Worm (Caenorhabditis elegans) whole organism, young adult: ENCODE measurements around the gene dop-6.

Experiments used
- B0019.2 ChIP-seq: fragments of 200-800 bp; sonication (Bioruptor generic); conservative IDR thresholded peaks from 2 replicates; pipeline ENCODE4 v1.3.6; 2022; ENCODE audit warnings: missing genetic modification reagents, missing genetic modification characterization, missing compliant biosample characterization
- F49E8.2 ChIP-seq: sonication (generic microtip); optimal IDR thresholded peaks from 3 replicates; lab custom pipeline; 2017; ENCODE audit warnings: missing genetic modification characterization, mild to moderate bottlenecking, missing compliant biosample characterization, antibody characterized with exemption, moderate library complexity; ENCODE audit not compliant: insufficient read depth
- K11D2.4 ChIP-seq: fragments of 200-800 bp; sonication (Bioruptor generic); IDR thresholded peaks from 2 replicates; pipeline ENCODE4 v1.3.6; 2022; ENCODE audit warnings: missing genetic modification reagents, missing genetic modification characterization, missing compliant biosample characterization
- T07F8.4 ChIP-seq: sonication (generic microtip); optimal IDR thresholded peaks from 2 replicates; lab custom pipeline; 2016; ENCODE audit warnings: mild to moderate bottlenecking, missing genetic modification characterization, moderate library complexity, missing compliant biosample characterization
- Y56A3A.18 ChIP-seq: fragments of 200-800 bp; sonication (Bioruptor generic); IDR thresholded peaks from 2 replicates; pipeline ENCODE4 v1.3.6; 2022; ENCODE audit warnings: missing genetic modification reagents, missing genetic modification characterization, missing compliant biosample characterization
- ceh-40 ChIP-seq: fragments of 200-800 bp; sonication (Bioruptor generic); IDR thresholded peaks from 2 replicates; pipeline ENCODE4 v1.3.6; 2022; ENCODE audit warnings: missing genetic modification characterization, missing compliant biosample characterization
- dpl-1 ChIP-seq: fragments of 150-350 bp; optimal IDR thresholded peaks from 2 replicates; lab custom pipeline; 2014; ENCODE audit warnings: missing biosample characterization, missing genetic modification reagents, missing genetic modification characterization
- egrh-3 ChIP-seq: fragments of 200-800 bp; sonication (Bioruptor generic); IDR thresholded peaks from 2 replicates; pipeline ENCODE4 v1.3.6; 2022; ENCODE audit warnings: missing genetic modification reagents, missing genetic modification characterization, missing compliant biosample characterization
- hlh-12 ChIP-seq: sonication (generic microtip); optimal IDR thresholded peaks from 2 replicates; lab custom pipeline; 2016; ENCODE audit warnings: missing genetic modification characterization, missing compliant biosample characterization
- lag-1 ChIP-seq: fragments of 200-800 bp; sonication (Bioruptor generic); IDR thresholded peaks from 2 replicates; pipeline ENCODE4 v1.3.6; 2022; ENCODE audit warnings: missing genetic modification reagents, missing genetic modification characterization, missing compliant biosample characterization
- lsy-27 ChIP-seq: sonication (generic microtip); optimal IDR thresholded peaks from 2 replicates; lab custom pipeline; 2017; ENCODE audit warnings: missing genetic modification characterization, mild to moderate bottlenecking, missing compliant biosample characterization, antibody characterized with exemption, missing genotype, borderline replicate concordance; ENCODE audit not compliant: insufficient read depth
- nfya-2 ChIP-seq: fragments of 200-800 bp; sonication (Bioruptor generic); IDR thresholded peaks from 2 replicates; pipeline ENCODE4 v1.3.6; 2022; ENCODE audit warnings: missing genetic modification reagents, missing genetic modification characterization, missing compliant biosample characterization
- rpc-1 ChIP-seq, 2 experiments: fragments of 150-350 bp in 1 of 2; sonication (generic microtip) in 1 of 2; optimal IDR thresholded peaks; 2 replicates each; lab custom pipeline; 2014 to 2018; ENCODE audit warnings: missing biosample characterization in 1 of 2, missing genetic modification characterization in 1 of 2, missing genetic modification reagents in 1 of 2, missing genotype in 1 of 2
- snpc-1.3 ChIP-seq: sonication (generic microtip); optimal IDR thresholded peaks from 2 replicates; lab custom pipeline; 2017; ENCODE audit warnings: missing genetic modification characterization, mild to moderate bottlenecking, missing compliant biosample characterization, antibody characterized with exemption, moderate library complexity, missing genotype, missing genetic modification reagents; ENCODE audit not compliant: insufficient read depth
- snpc-3.4 ChIP-seq: sonication (generic microtip); optimal IDR thresholded peaks from 2 replicates; lab custom pipeline; 2017; ENCODE audit warnings: missing genetic modification characterization, mild to moderate bottlenecking, missing compliant biosample characterization, antibody characterized with exemption, moderate library complexity, missing genotype, missing genetic modification reagents
- tbx-9 ChIP-seq: sonication (generic microtip); optimal IDR thresholded peaks from 2 replicates; lab custom pipeline; 2016; ENCODE audit warnings: borderline replicate concordance, missing genetic modification characterization, inconsistent platforms, missing compliant biosample characterization

dop-6 gene

ce11 chrX:4371988-4372387 lies 51.3 kb downstream of the dop-6 start, which contains the start of gene R160.14:
TSS of gene R160.14 (minus strand) at chrX:4372088.
- no peak for TF ChIP-seq ceh-40
- TF ChIP-seq snpc-3.4 (tag; lab: Kevin White, UChicago) = no peak
- TF ChIP-seq F49E8.2 (tag; lab: Kevin White, UChicago) = no peak
- no peak for TF ChIP-seq nfya-2 (GFP tag; lab: Robert Waterston, UW)
- TF ChIP-seq rpc-1 (optimal IDR thresholded peaks at IDR 0.05; lab: Kevin White, UChicago) = no peak
- TF ChIP-seq rpc-1 (tag; optimal IDR thresholded peaks at IDR 0.05; lab: Kevin White, UChicago) = no peak
- TF ChIP-seq, all 124 proteins: peak for 0

ce11 chrX:4373123-4373522 lies 52.5 kb downstream of the dop-6 start, which contains the start of gene R160.6:
TSS of gene R160.6 (minus strand) at chrX:4373223.
- TF ChIP-seq lag-1 (GFP tag; lab: Robert Waterston, UW) = no peak
- no peak for TF ChIP-seq Y56A3A.18 (GFP tag; lab: Robert Waterston, UW)
- no peak for TF ChIP-seq ceh-40
- TF ChIP-seq snpc-1.3 (tag; lab: Kevin White, UChicago) = no peak
- no peak for TF ChIP-seq hlh-12 (tag; lab: Kevin White, UChicago)
- TF ChIP-seq K11D2.4 (GFP tag; lab: Robert Waterston, UW) = no peak
- TF ChIP-seq dpl-1 (GFP tag; lab: Kevin White, UChicago) = no peak

ce11 chrX:4376801-4377200 lies 56.1 kb downstream of the dop-6 start, which contains the start of gene R160.2:
TSS of gene R160.2 (minus strand) at chrX:4376901.
- no peak for TF ChIP-seq egrh-3 (GFP tag; lab: Robert Waterston, UW)
- TF ChIP-seq tbx-9 = no peak
- no peak for TF ChIP-seq B0019.2 (GFP tag; lab: Robert Waterston, UW)
- TF ChIP-seq T07F8.4 = no peak
- no peak for TF ChIP-seq lsy-27 (tag; lab: Kevin White, UChicago)
